Worm (Caenorhabditis elegans) whole organism, L2 larva: ENCODE measurements around the gene acbp-8.

ENCODE experiments used
- C34F6.9 ChIP-seq: fragments of 150-350 bp; optimal IDR thresholded peaks from 2 replicates; lab custom pipeline; 2014; ENCODE audit warnings: missing biosample characterization, missing genetic modification characterization
- F13H6.1 ChIP-seq: sonication (generic microtip); optimal IDR thresholded peaks from 2 replicates; lab custom pipeline; 2016; ENCODE audit warnings: missing genetic modification characterization, missing compliant biosample characterization
- R02D3.7 ChIP-seq: fragments of 150-350 bp; optimal IDR thresholded peaks from 2 replicates; lab custom pipeline; 2014; ENCODE audit warnings: missing biosample characterization, missing genetic modification characterization
- Y55F3AM.14 ChIP-seq: fragments of 200-800 bp; sonication (Bioruptor generic); optimal IDR thresholded peaks from 2 replicates; lab custom pipeline; 2018; ENCODE audit warnings: mild to moderate bottlenecking, missing genetic modification characterization, missing compliant biosample characterization
- ZK546.5 ChIP-seq: sonication (generic microtip); optimal IDR thresholded peaks from 2 replicates; lab custom pipeline; 2017; ENCODE audit warnings: missing biosample characterization, missing genetic modification characterization
- alr-1 ChIP-seq: fragments of 150-350 bp; optimal IDR thresholded peaks from 2 replicates; lab custom pipeline; 2014; ENCODE audit warnings: missing biosample characterization, missing genetic modification characterization
- aly-2 ChIP-seq: fragments of 150-350 bp; optimal IDR thresholded peaks from 2 replicates; lab custom pipeline; 2014; ENCODE audit warnings: missing biosample characterization, missing genetic modification characterization
- ama-1 ChIP-seq: fragments of 150-350 bp; optimal IDR thresholded peaks from 2 replicates; lab custom pipeline; 2018; ENCODE audit warnings: inconsistent platforms
- blmp-1 ChIP-seq: sonication (generic microtip); optimal IDR thresholded peaks from 2 replicates; lab custom pipeline; 2017; ENCODE audit warnings: missing genetic modification characterization, mild to moderate bottlenecking, missing compliant biosample characterization, antibody characterized with exemption, moderate library complexity; ENCODE audit not compliant: insufficient read depth
- crh-2 ChIP-seq: sonication (generic microtip); optimal IDR thresholded peaks from 2 replicates; lab custom pipeline; 2017; ENCODE audit warnings: missing biosample characterization, missing genetic modification characterization
- dmd-4 ChIP-seq: sonication (generic microtip); optimal IDR thresholded peaks from 2 replicates; lab custom pipeline; 2017; ENCODE audit warnings: missing biosample characterization, missing genetic modification characterization
- egl-27 ChIP-seq: sonication (generic microtip); optimal IDR thresholded peaks from 3 replicates; lab custom pipeline; 2017; ENCODE audit warnings: missing biosample characterization, missing genetic modification reagents, missing genetic modification characterization
- fos-1 ChIP-seq: fragments of 150-350 bp; optimal IDR thresholded peaks from 2 replicates; lab custom pipeline; 2014; ENCODE audit warnings: missing biosample characterization, missing genetic modification characterization
- gmeb-1 ChIP-seq: fragments of 150-350 bp; optimal IDR thresholded peaks from 2 replicates; lab custom pipeline; 2014; ENCODE audit warnings: missing biosample characterization, missing genetic modification characterization
- lsy-2 ChIP-seq, 2 experiments: fragments of 150-350 bp in 1 of 2; sonication (generic microtip) in 1 of 2; optimal IDR thresholded peaks; 2 replicates each; lab custom pipeline; 2014 to 2017; ENCODE audit warnings: missing biosample characterization in 2 of 2, missing genetic modification characterization in 2 of 2
- mbf-1 ChIP-seq: sonication (generic microtip); optimal IDR thresholded peaks from 2 replicates; lab custom pipeline; 2017; ENCODE audit warnings: missing biosample characterization, missing genetic modification characterization
- mdl-1 ChIP-seq, 2 experiments: fragments of 150-350 bp in 1 of 2; sonication (generic microtip) in 1 of 2; optimal IDR thresholded peaks; 2 replicates each; lab custom pipeline; 2017; ENCODE audit warnings: missing biosample characterization in 2 of 2, missing genetic modification characterization in 2 of 2
- nhr-11 ChIP-seq: fragments of 150-350 bp; optimal IDR thresholded peaks from 2 replicates; lab custom pipeline; 2014; ENCODE audit warnings: missing biosample characterization, missing genetic modification characterization
- nhr-12 ChIP-seq: fragments of 150-350 bp; optimal IDR thresholded peaks from 2 replicates; lab custom pipeline; 2014; ENCODE audit warnings: missing biosample characterization, missing genetic modification characterization
- nhr-21 ChIP-seq: fragments of 150-350 bp; optimal IDR thresholded peaks from 2 replicates; lab custom pipeline; 2014; ENCODE audit warnings: missing biosample characterization, missing genetic modification characterization
- nhr-25 ChIP-seq: fragments of 150-350 bp; sonication (generic microtip); optimal IDR thresholded peaks from 3 replicates; lab custom pipeline; 2014; ENCODE audit warnings: missing biosample characterization, missing genetic modification characterization
- nhr-6 ChIP-seq: fragments of 150-350 bp; optimal IDR thresholded peaks from 2 replicates; lab custom pipeline; 2014; ENCODE audit warnings: missing biosample characterization, missing genetic modification characterization
- nhr-77 ChIP-seq: fragments of 150-350 bp; optimal IDR thresholded peaks from 2 replicates; lab custom pipeline; 2014; ENCODE audit warnings: missing biosample characterization, missing genetic modification characterization
- peb-1 ChIP-seq: fragments of 150-350 bp; optimal IDR thresholded peaks from 2 replicates; lab custom pipeline; 2014; ENCODE audit warnings: missing biosample characterization, missing genetic modification characterization
- sem-4 ChIP-seq: fragments of 150-350 bp; optimal IDR thresholded peaks from 2 replicates; lab custom pipeline; 2014; ENCODE audit warnings: missing biosample characterization, missing genetic modification reagents, missing genetic modification characterization
- sma-3 ChIP-seq: sonication (generic microtip); optimal IDR thresholded peaks from 2 replicates; lab custom pipeline; 2016; ENCODE audit warnings: missing genetic modification reagents, missing genetic modification characterization, missing compliant biosample characterization
- sma-9 ChIP-seq, 2 experiments: fragments of 150-350 bp in 1 of 2; sonication (generic microtip) in 1 of 2; optimal IDR thresholded peaks; 2 replicates each; lab custom pipeline; 2014 to 2016; ENCODE audit warnings: missing genetic modification characterization in 2 of 2, mild to moderate bottlenecking in 1 of 2, missing biosample characterization in 1 of 2, missing compliant biosample characterization in 1 of 2, missing genetic modification reagents in 1 of 2, moderate library complexity in 1 of 2
- snpc-4 ChIP-seq: fragments of 150-350 bp; optimal IDR thresholded peaks from 2 replicates; lab custom pipeline; 2014; ENCODE audit warnings: missing biosample characterization, missing genetic modification characterization
- unc-39 ChIP-seq: fragments of 150-350 bp; optimal IDR thresholded peaks from 2 replicates; lab custom pipeline; 2014; ENCODE audit warnings: missing biosample characterization, missing genetic modification characterization
- unc-55 ChIP-seq: fragments of 150-350 bp; sonication (generic microtip); optimal IDR thresholded peaks from 3 replicates; lab custom pipeline; 2014; ENCODE audit warnings: missing biosample characterization, missing genetic modification reagents, missing genetic modification characterization
- unc-62 ChIP-seq: fragments of 150-350 bp; optimal IDR thresholded peaks from 2 replicates; lab custom pipeline; 2014; ENCODE audit warnings: missing biosample characterization, missing genetic modification reagents, missing genetic modification characterization
- zag-1 ChIP-seq: fragments of 150-350 bp; optimal IDR thresholded peaks from 2 replicates; lab custom pipeline; 2014; ENCODE audit warnings: missing biosample characterization, missing genetic modification characterization
- ztf-11 ChIP-seq: sonication (generic microtip); optimal IDR thresholded peaks from 2 replicates; lab custom pipeline; 2017; ENCODE audit warnings: missing biosample characterization, missing genetic modification characterization
- ztf-4 ChIP-seq: fragments of 150-350 bp; optimal IDR thresholded peaks from 2 replicates; lab custom pipeline; 2014; ENCODE audit warnings: missing biosample characterization, missing genetic modification characterization

Gene acbp-8

DNA sequence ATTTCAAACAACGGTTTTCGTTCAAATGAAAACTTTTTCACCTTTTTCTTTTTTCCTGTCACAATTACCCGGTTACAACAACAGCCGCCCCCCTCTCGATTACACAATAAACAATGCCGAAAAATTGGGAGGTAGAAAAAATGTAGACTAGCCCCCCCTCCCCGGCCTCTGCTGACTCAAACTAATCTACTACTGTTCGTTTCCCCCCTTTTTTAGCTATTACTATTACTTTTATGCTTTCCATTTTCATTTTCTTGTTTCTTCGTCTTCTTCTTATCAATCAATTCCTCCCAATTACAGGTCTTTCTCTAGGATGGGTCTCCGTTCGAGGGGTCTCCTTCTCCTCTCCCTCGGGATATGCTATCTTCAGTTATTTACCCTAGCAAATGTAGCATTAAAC is 29.0 kb downstream of the acbp-8 start, which contains the start of gene let-805:
Gene let-805 (plus strand): TSS at position 301 of the 400 bp plus-strand sequence.
- TF ChIP-seq nhr-77 (tag; lab: Kevin White, UChicago) (no peak), blmp-1 (tag; lab: Kevin White, UChicago) (no peak), zag-1 (no peak), peb-1 (tag; lab: Kevin White, UChicago) (no peak), nhr-21 (no peak), crh-2 (tag; lab: Kevin White, UChicago) (no peak), ztf-11 (tag; lab: Kevin White, UChicago) (no peak), dmd-4 (tag; lab: Kevin White, UChicago) (no peak), R02D3.7 (tag; lab: Kevin White, UChicago) (no peak), ztf-4 (tag; lab: Kevin White, UChicago) (no peak), ZK546.5 (tag; lab: Kevin White, UChicago) (no peak), gmeb-1 (tag; lab: Kevin White, UChicago) (no peak), unc-39 (tag; lab: Kevin White, UChicago) (no peak), F13H6.1 (tag; lab: Kevin White, UChicago) (no peak), egl-27 (tag; lab: Kevin White, UChicago) (no peak), unc-62 (GFP tag; lab: Kevin White, UChicago) (no peak), sem-4 (no peak)

ce11 chrIII:2675449-2675848 is 46.6 kb downstream of the acbp-8 start:
- no peak for TF ChIP-seq snpc-4 (tag; lab: Kevin White, UChicago)
- no peak for TF ChIP-seq zag-1
- TF ChIP-seq nhr-11 (tag; lab: Kevin White, UChicago), result no peak
- TF ChIP-seq nhr-21, result no peak
- TF ChIP-seq F13H6.1 (tag; lab: Kevin White, UChicago), result no peak
- TF ChIP-seq ama-1, result no peak

DNA sequence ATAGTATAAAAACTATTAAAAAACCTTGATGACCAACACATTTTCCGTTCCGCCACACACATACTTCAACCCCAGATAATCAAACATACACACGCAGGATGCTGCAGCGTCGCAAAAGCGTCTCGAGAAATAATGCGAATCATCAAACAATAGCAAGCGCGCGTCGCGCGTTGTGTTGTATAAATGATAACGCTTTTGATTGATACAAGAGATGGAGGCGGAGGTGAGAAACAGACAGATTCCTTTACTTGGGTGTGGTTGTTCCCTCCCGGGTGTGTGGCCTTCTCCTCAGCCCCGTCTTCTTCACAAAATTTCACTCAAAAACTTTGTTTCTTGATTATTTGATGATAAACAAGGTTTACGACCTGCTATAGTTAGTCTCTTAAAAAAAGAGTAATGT is 47.3 kb downstream of the acbp-8 start:
- TF ChIP-seq C34F6.9 (tag; lab: Kevin White, UChicago) (no peak), sma-3 (no peak), mdl-1 (tag; optimal IDR thresholded peaks at IDR 0.05; lab: Kevin White, UChicago) (no peak), nhr-25 (tag; lab: Kevin White, UChicago) (no peak), sma-9 (GFP tag; optimal IDR thresholded peaks at IDR 0.05; lab: Kevin White, UChicago) (no peak), sma-9 (tag; optimal IDR thresholded peaks at IDR 0.05; lab: Kevin White, UChicago) (no peak), fos-1 (tag; lab: Kevin White, UChicago) (peak; percentile 94), ZK546.5 (tag; lab: Kevin White, UChicago) (no peak), mbf-1 (tag; lab: Kevin White, UChicago) (no peak), gmeb-1 (tag; lab: Kevin White, UChicago) (peak; percentile 12), alr-1 (no peak), unc-55 (GFP tag; lab: Kevin White, UChicago) (no peak)

DNA sequence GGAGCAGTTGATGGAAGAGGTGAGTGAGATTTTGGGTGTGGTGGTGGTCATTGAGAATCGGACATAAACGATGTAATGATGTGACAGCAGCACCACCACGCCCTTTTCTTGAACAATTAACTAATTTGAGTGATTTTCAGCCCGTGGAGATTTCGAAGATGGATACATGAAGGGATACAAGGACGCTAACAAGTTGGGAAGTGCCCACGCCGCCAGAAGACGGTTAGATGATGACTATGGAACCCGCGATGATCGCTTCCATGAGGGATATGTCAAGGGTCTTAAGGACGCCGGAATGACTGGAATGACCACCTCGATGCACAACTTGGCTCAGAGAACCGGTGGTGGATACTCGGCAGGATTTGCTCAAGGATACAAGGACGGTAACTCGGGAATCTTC is 49.2 kb downstream of the acbp-8 start:
- no peak for TF ChIP-seq nhr-6
- no peak for TF ChIP-seq peb-1 (tag; lab: Kevin White, UChicago)
- TF ChIP-seq ama-1, result no peak
- no peak for TF ChIP-seq alr-1
- no peak for TF ChIP-seq nhr-21

ce11 chrIII:2679362-2679761 is 50.5 kb downstream of the acbp-8 start:
- TF ChIP-seq aly-2 (tag; lab: Kevin White, UChicago) (no peak), R02D3.7 (tag; lab: Kevin White, UChicago) (no peak), egl-27 (tag; lab: Kevin White, UChicago) (no peak), lsy-2 (tag; optimal IDR thresholded peaks at IDR 0.05; lab: Kevin White, UChicago) (no peak), nhr-12 (tag; lab: Kevin White, UChicago) (no peak), Y55F3AM.14 (GFP tag; lab: Kevin White, UChicago) (no peak), ZK546.5 (tag; lab: Kevin White, UChicago) (no peak), fos-1 (tag; lab: Kevin White, UChicago) (no peak), alr-1 (no peak), ztf-4 (tag; lab: Kevin White, UChicago) (no peak), ztf-11 (tag; lab: Kevin White, UChicago) (no peak)
- TF ChIP-seq, all 48 proteins: peak for 0
